Worm (Caenorhabditis elegans) whole organism, mixed stage, embryonic: ENCODE measurements around the gene srbc-22.

ENCODE experiments used
- M03D4.4 ChIP-seq: sonication (generic microtip); optimal IDR thresholded peaks from 2 replicates; lab custom pipeline; 2017; ENCODE audit warnings: mild to moderate bottlenecking, missing genetic modification characterization, missing compliant biosample characterization
- bed-3 ChIP-seq: fragments of 200-800 bp; sonication (Bioruptor generic); optimal IDR thresholded peaks from 3 replicates; lab custom pipeline; 2018; ENCODE audit warnings: mild to moderate bottlenecking, missing genetic modification characterization, moderate library complexity, missing compliant biosample characterization
- blmp-1 ChIP-seq: fragments of 150-350 bp; optimal IDR thresholded peaks from 2 replicates; lab custom pipeline; 2014; ENCODE audit warnings: missing biosample characterization, missing genetic modification characterization
- ceh-39 ChIP-seq: fragments of 150-350 bp; optimal IDR thresholded peaks from 2 replicates; lab custom pipeline; 2014; ENCODE audit warnings: missing biosample characterization, missing genetic modification characterization
- ceh-43 ChIP-seq: fragments of 200-800 bp; sonication (Bioruptor generic); optimal IDR thresholded peaks from 2 replicates; lab custom pipeline; 2018; ENCODE audit warnings: mild to moderate bottlenecking, missing genetic modification characterization, moderate library complexity, missing compliant biosample characterization
- ceh-83 ChIP-seq: fragments of 200-800 bp; sonication (Bioruptor generic); optimal IDR thresholded peaks from 2 replicates; lab custom pipeline; 2018; ENCODE audit warnings: mild to moderate bottlenecking, missing genetic modification characterization, missing compliant biosample characterization
- cnd-1 ChIP-seq: fragments of 200-800 bp; sonication (Bioruptor generic); optimal IDR thresholded peaks from 2 replicates; lab custom pipeline; 2018; ENCODE audit warnings: mild to moderate bottlenecking, missing genetic modification characterization, missing compliant biosample characterization
- drap-1 ChIP-seq: fragments of 200-800 bp; sonication (Bioruptor generic); optimal IDR thresholded peaks from 3 replicates; lab custom pipeline; 2018; ENCODE audit warnings: mild to moderate bottlenecking, missing genetic modification characterization, missing compliant biosample characterization
- elt-1 ChIP-seq: sonication (generic microtip); optimal IDR thresholded peaks from 2 replicates; lab custom pipeline; 2017; ENCODE audit warnings: missing genetic modification characterization, mild to moderate bottlenecking, missing compliant biosample characterization, antibody characterized with exemption, moderate library complexity, borderline replicate concordance; ENCODE audit not compliant: insufficient read depth
- elt-3 ChIP-seq: fragments of 150-350 bp; optimal IDR thresholded peaks from 2 replicates; lab custom pipeline; 2014; ENCODE audit warnings: missing biosample characterization, missing genetic modification characterization
- flh-1 ChIP-seq: fragments of 200-800 bp; sonication (Bioruptor generic); optimal IDR thresholded peaks from 2 replicates; lab custom pipeline; 2018; ENCODE audit warnings: mild to moderate bottlenecking, missing genetic modification characterization, moderate library complexity, missing compliant biosample characterization
- ham-2 ChIP-seq: fragments of 200-800 bp; sonication (Bioruptor generic); optimal IDR thresholded peaks from 2 replicates; lab custom pipeline; 2018; ENCODE audit warnings: mild to moderate bottlenecking, missing genetic modification characterization, missing compliant biosample characterization
- hlh-1 ChIP-seq: fragments of 150-350 bp; optimal IDR thresholded peaks from 2 replicates; lab custom pipeline; 2014; ENCODE audit warnings: missing biosample characterization, missing genetic modification reagents, missing genetic modification characterization
- lin-13 ChIP-seq: fragments of 150-350 bp; optimal IDR thresholded peaks from 2 replicates; lab custom pipeline; 2014; ENCODE audit warnings: missing biosample characterization, missing genetic modification characterization
- lin-32 ChIP-seq: fragments of 200-800 bp; sonication (Bioruptor generic); optimal IDR thresholded peaks from 2 replicates; lab custom pipeline; 2018; ENCODE audit warnings: mild to moderate bottlenecking, missing genetic modification characterization, missing compliant biosample characterization
- lsy-2 ChIP-seq: fragments of 150-350 bp; optimal IDR thresholded peaks from 2 replicates; lab custom pipeline; 2014; ENCODE audit warnings: missing biosample characterization, missing genetic modification characterization
- mep-1 ChIP-seq: fragments of 150-350 bp; optimal IDR thresholded peaks from 2 replicates; lab custom pipeline; 2017; ENCODE audit warnings: missing biosample characterization, missing genetic modification reagents, missing genetic modification characterization, inconsistent platforms
- nhr-12 ChIP-seq: fragments of 150-350 bp; optimal IDR thresholded peaks from 2 replicates; lab custom pipeline; 2014; ENCODE audit warnings: missing biosample characterization, missing genetic modification characterization
- nhr-2 ChIP-seq: fragments of 150-350 bp; optimal IDR thresholded peaks from 2 replicates; lab custom pipeline; 2014; ENCODE audit warnings: missing biosample characterization, missing genetic modification characterization
- nhr-237 ChIP-seq: fragments of 150-350 bp; optimal IDR thresholded peaks from 2 replicates; lab custom pipeline; 2014; ENCODE audit warnings: missing biosample characterization, missing genetic modification characterization
- nhr-28 ChIP-seq: fragments of 150-350 bp; optimal IDR thresholded peaks from 2 replicates; lab custom pipeline; 2014; ENCODE audit warnings: missing biosample characterization, missing genetic modification characterization
- nhr-76 ChIP-seq: sonication (generic microtip); optimal IDR thresholded peaks from 2 replicates; lab custom pipeline; 2017; ENCODE audit warnings: missing biosample characterization, missing genetic modification characterization
- pha-4 ChIP-seq: fragments of 150-350 bp; optimal IDR thresholded peaks from 2 replicates; lab custom pipeline; 2018; ENCODE audit warnings: missing biosample characterization, missing genetic modification reagents, missing genetic modification characterization
- sem-2 ChIP-seq: fragments of 200-800 bp; sonication (Bioruptor generic); optimal IDR thresholded peaks from 2 replicates; lab custom pipeline; 2018; ENCODE audit warnings: mild to moderate bottlenecking, missing genetic modification characterization, missing compliant biosample characterization
- snpc-4 ChIP-seq: fragments of 150-350 bp; optimal IDR thresholded peaks from 2 replicates; lab custom pipeline; 2014; ENCODE audit warnings: missing biosample characterization, missing genetic modification characterization
- tbx-8 ChIP-seq: fragments of 200-800 bp; sonication (Bioruptor generic); optimal IDR thresholded peaks from 2 replicates; lab custom pipeline; 2018; ENCODE audit warnings: mild to moderate bottlenecking, missing genetic modification characterization, moderate library complexity, missing compliant biosample characterization
- unc-39 ChIP-seq: fragments of 150-350 bp; optimal IDR thresholded peaks from 2 replicates; lab custom pipeline; 2014; ENCODE audit warnings: missing biosample characterization, missing genetic modification characterization
- ztf-11 ChIP-seq: fragments of 150-350 bp; optimal IDR thresholded peaks from 2 replicates; lab custom pipeline; 2014; ENCODE audit warnings: missing biosample characterization, missing genetic modification characterization

srbc-22 gene

ce11 chrV:2183162-2183561 is 26.2 kb downstream of the srbc-22 start, which contains the start of gene cyp-33C2:
Gene cyp-33C2 (plus strand): TSS chrV:2183488.
- TF ChIP-seq mep-1 (tag; lab: Kevin White, UChicago) (no peak), nhr-28 (tag; lab: Kevin White, UChicago) (no peak), elt-3 (tag; lab: Kevin White, UChicago) (no peak), hlh-1 (no peak), ztf-11 (tag; lab: Kevin White, UChicago) (no peak), nhr-237 (tag; lab: Kevin White, UChicago) (no peak), lin-13 (tag; lab: Kevin White, UChicago) (no peak), blmp-1 (no peak), elt-1 (no peak), unc-39 (tag; lab: Kevin White, UChicago) (no peak), ham-2 (no peak)

DNA sequence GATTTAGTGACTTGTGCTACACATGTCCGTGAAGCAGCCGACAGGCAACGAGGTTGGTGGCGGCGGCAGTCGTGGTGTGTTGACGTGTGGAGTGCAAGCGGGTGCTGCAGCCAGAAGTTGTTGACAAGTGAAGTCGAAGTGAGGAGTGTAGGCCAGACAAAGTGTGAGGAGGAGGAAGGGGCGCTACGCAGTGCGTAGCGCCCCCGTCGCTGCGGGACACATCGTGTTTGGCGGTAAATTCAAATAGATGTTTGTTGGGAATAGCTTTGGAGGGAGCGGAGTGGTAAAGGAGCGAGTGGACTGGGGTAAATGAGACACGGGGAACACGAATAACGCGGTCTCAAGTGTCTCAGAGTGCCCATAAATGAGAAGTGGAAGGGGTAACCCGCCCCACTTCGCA is 28.6 kb downstream of the srbc-22 start:
- TF ChIP-seq nhr-28 (tag; lab: Kevin White, UChicago) (no peak), ceh-43 (no peak), mep-1 (tag; lab: Kevin White, UChicago) (no peak), elt-1 (no peak), cnd-1 (tag; lab: Kevin White, UChicago) (no peak), flh-1 (GFP tag; lab: Kevin White, UChicago) (no peak)

DNA sequence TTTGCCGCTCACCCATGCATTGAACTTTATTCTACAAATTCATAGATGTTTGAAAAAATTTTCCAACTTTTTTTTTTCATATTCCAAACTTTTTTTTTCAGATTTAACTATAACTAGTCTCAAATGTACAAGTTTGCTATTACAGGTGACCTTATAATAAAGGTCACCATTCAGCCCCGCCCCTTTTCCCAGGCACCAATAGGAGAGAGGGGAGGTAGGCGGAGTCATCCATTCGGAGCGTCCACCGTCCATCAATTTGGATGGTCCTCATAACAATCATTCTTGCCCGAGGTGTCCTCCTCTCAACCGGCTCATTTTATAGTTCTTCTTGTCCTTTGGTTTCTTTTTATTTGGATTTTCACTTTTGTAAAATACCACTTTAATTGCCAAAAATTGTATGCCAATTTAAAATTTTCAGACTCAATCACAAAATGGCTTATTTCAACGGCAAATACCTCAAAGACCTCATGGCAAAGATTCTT is 31.0 kb downstream of the srbc-22 start, which contains the start of gene Y5H2B.3:
Gene Y5H2B.3, plus strand, starts transcription at position 432 of the 482 bp plus-strand sequence.
- TF ChIP-seq lsy-2 (tag; lab: Kevin White, UChicago) (no peak), blmp-1 (no peak), M03D4.4 (tag; lab: Kevin White, UChicago) (no peak), ceh-39 (tag; lab: Kevin White, UChicago) (no peak), hlh-1 (no peak), nhr-237 (tag; lab: Kevin White, UChicago) (no peak), snpc-4 (tag; lab: Kevin White, UChicago) (no peak), ham-2 (no peak)

ce11 chrV:2190383-2190782 is 33.5 kb downstream of the srbc-22 start:
- TF ChIP-seq unc-39 (tag; lab: Kevin White, UChicago) (no peak), ham-2 (no peak), snpc-4 (tag; lab: Kevin White, UChicago) (no peak), M03D4.4 (tag; lab: Kevin White, UChicago) (no peak), elt-1 (no peak), elt-3 (tag; lab: Kevin White, UChicago) (no peak), sem-2 (GFP tag; lab: Kevin White, UChicago) (no peak), bed-3 (no peak), tbx-8 (GFP tag; lab: Kevin White, UChicago) (no peak), nhr-12 (tag; lab: Kevin White, UChicago) (no peak), lsy-2 (tag; lab: Kevin White, UChicago) (no peak), ceh-83 (GFP tag; lab: Kevin White, UChicago) (no peak), lin-13 (tag; lab: Kevin White, UChicago) (no peak), hlh-1 (no peak), cnd-1 (tag; lab: Kevin White, UChicago) (no peak), drap-1 (no peak), ceh-43 (no peak), nhr-76 (tag; lab: Kevin White, UChicago) (no peak), pha-4 (tag; lab: Kevin White, UChicago) (no peak)
- TF ChIP-seq, all 35 proteins: peak for 0

DNA sequence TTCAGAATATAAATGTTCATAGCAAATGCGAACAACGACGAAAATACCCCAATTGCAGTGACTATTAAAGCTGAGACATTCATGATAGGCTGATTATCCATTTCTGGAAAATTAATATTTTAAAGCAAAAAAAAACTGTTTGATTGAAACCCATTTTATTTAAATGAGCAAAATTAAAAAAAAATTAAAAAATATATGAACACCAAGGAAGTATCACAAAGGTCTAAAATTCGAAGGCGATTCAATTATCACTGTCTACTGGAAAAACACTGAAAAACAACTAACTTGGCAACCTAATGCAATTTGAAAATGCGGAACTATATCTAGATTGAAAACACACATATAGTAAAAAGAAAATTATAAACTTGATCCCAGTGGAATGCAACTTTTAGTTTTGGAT is 34.2 kb downstream of the srbc-22 start, which contains the start of gene srbc-42:
Gene srbc-42, minus strand, starts transcription at position 101 of the 400 bp plus-strand sequence.
- TF ChIP-seq tbx-8 (GFP tag; lab: Kevin White, UChicago) (no peak), mep-1 (tag; lab: Kevin White, UChicago) (no peak)

DNA sequence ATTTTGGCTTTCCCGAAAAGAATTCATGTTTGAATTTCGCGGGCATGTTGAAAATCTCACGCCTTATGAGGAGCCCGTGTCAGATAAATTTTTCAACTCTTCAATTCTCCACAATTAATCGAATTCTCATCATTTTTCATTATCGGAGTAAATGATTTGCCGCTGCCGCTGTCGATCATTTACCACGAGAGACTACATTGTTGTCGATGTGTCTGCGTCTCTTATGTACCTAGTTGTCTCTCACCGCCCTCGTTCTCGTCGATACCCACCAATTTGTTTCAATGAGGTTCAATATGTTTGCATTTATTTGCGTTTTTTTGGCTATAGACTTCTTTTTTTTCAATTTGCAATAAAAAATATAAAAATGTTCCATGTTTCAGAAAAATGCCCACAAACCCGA is 35.2 kb downstream of the srbc-22 start, which contains the start of gene nhr-13:
Gene nhr-13, plus strand, starts transcription at position 369 of the 400 bp plus-strand sequence.
- TF ChIP-seq unc-39 (tag; lab: Kevin White, UChicago) (no peak), nhr-76 (tag; lab: Kevin White, UChicago) (no peak), flh-1 (GFP tag; lab: Kevin White, UChicago) (no peak), elt-3 (tag; lab: Kevin White, UChicago) (no peak), nhr-2 (tag; lab: Kevin White, UChicago) (no peak), lin-32 (GFP tag; lab: Kevin White, UChicago) (no peak), nhr-28 (tag; lab: Kevin White, UChicago) (no peak)
